Worm (Caenorhabditis elegans) whole organism, L4 larva: Measurements from ENCODE around the gene grl-22.

Source experiments
- Y105C5A.15 ChIP-seq: fragments of 200-800 bp; sonication (Bioruptor generic); IDR thresholded peaks from 2 replicates; pipeline ENCODE4 v1.3.6; 2022; ENCODE audit warnings: missing genetic modification characterization, missing compliant biosample characterization
- Y75B8A.6 ChIP-seq: fragments of 200-800 bp; sonication (Bioruptor generic); IDR thresholded peaks from 2 replicates; pipeline ENCODE4 v1.3.6; 2022; ENCODE audit warnings: missing genetic modification reagents, missing genetic modification characterization, missing compliant biosample characterization
- ama-1 ChIP-seq: fragments of 150-350 bp; optimal IDR thresholded peaks from 2 replicates; lab custom pipeline; 2014; ENCODE audit warnings: inconsistent platforms, mixed read lengths
- lim-7 ChIP-seq: fragments of 200-800 bp; sonication (Bioruptor generic); IDR thresholded peaks from 2 replicates; pipeline ENCODE4 v1.3.6; 2022; ENCODE audit warnings: missing genetic modification characterization, missing compliant biosample characterization
- lin-13 ChIP-seq: fragments of 150-350 bp; optimal IDR thresholded peaks from 2 replicates; lab custom pipeline; 2014; ENCODE audit warnings: missing biosample characterization, missing genetic modification reagents, missing genetic modification characterization
- nhr-11 ChIP-seq: fragments of 150-350 bp; optimal IDR thresholded peaks from 2 replicates; lab custom pipeline; 2014; ENCODE audit warnings: missing biosample characterization, missing genetic modification characterization
- nhr-111 ChIP-seq: fragments of 200-800 bp; sonication (Bioruptor generic); optimal IDR thresholded peaks from 2 replicates; lab custom pipeline; 2018; ENCODE audit warnings: mild to moderate bottlenecking, missing genetic modification characterization, missing compliant biosample characterization
- nhr-77 ChIP-seq: fragments of 150-350 bp; optimal IDR thresholded peaks from 2 replicates; lab custom pipeline; 2014; ENCODE audit warnings: missing biosample characterization, missing genetic modification characterization
- ztf-7 ChIP-seq: fragments of 150-350 bp; optimal IDR thresholded peaks from 2 replicates; lab custom pipeline; 2014; ENCODE audit warnings: missing biosample characterization, missing genetic modification characterization

DNA sequence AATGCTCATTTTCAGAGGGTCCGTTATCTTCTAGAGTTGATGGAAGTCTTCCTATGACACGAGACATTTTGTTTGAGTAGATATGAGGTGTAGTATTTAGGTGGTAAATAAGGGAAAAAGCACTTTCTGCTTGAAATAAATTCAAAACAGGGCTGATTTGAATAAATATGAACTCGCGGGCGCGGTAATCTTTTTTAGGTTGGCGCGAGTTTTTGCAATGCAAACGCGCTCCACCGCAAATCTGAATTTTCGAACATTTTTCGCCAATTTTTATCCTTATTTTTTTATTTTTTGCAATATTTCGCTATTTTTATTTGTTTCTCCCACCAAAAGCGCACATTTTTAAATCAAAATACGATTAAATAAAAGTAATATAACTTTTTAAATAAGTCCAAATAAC, 34.4 kb upstream of the grl-22 start, which contains the start of gene skpt-1:
- TF ChIP-seq Y105C5A.15 (GFP tag; lab: Robert Waterston, UW): no peak
- TF ChIP-seq nhr-111 (GFP tag; lab: Kevin White, UChicago): no peak
- no peak for TF ChIP-seq lin-13 (GFP tag; lab: Kevin White, UChicago)
- TF ChIP-seq ama-1 (lab: Kevin White, UChicago): no peak
- TF ChIP-seq lim-7 (GFP tag; lab: Robert Waterston, UW): no peak
- TF ChIP-seq Y75B8A.6 (GFP tag; lab: Robert Waterston, UW): no peak
- no peak for TF ChIP-seq ztf-7 (tag; lab: Kevin White, UChicago)
- no peak for TF ChIP-seq nhr-11 (tag; lab: Kevin White, UChicago)
- TF ChIP-seq nhr-77 (tag; lab: Kevin White, UChicago): no peak
